Worm (Caenorhabditis elegans) whole organism, L2 larva: ENCODE measurements around the gene K01D12.10.
"Not testable (repeated sequence)": the region's sequence is repeated elsewhere in the genome, so short reads cannot be mapped to it uniquely, and the experiment has no call there.

Experiments used
- ZK546.5 ChIP-seq: sonication (generic microtip); optimal IDR thresholded peaks from 2 replicates; lab custom pipeline; 2017; ENCODE audit warnings: missing biosample characterization, missing genetic modification characterization
- ama-1 ChIP-seq: fragments of 150-350 bp; optimal IDR thresholded peaks from 2 replicates; lab custom pipeline; 2018; ENCODE audit warnings: inconsistent platforms
- ceh-82 ChIP-seq: fragments of 150-350 bp; optimal IDR thresholded peaks from 2 replicates; lab custom pipeline; 2014; ENCODE audit warnings: missing biosample characterization, missing genetic modification characterization
- egl-27 ChIP-seq: sonication (generic microtip); optimal IDR thresholded peaks from 3 replicates; lab custom pipeline; 2017; ENCODE audit warnings: missing biosample characterization, missing genetic modification reagents, missing genetic modification characterization
- gmeb-1 ChIP-seq: fragments of 150-350 bp; optimal IDR thresholded peaks from 2 replicates; lab custom pipeline; 2014; ENCODE audit warnings: missing biosample characterization, missing genetic modification characterization
- lin-13 ChIP-seq: fragments of 150-350 bp; optimal IDR thresholded peaks from 2 replicates; lab custom pipeline; 2014; ENCODE audit warnings: missing biosample characterization, missing genetic modification reagents, missing genetic modification characterization
- nhr-12 ChIP-seq: fragments of 150-350 bp; optimal IDR thresholded peaks from 2 replicates; lab custom pipeline; 2014; ENCODE audit warnings: missing biosample characterization, missing genetic modification characterization
- skn-1 ChIP-seq: sonication (generic microtip); optimal IDR thresholded peaks from 2 replicates; lab custom pipeline; 2017; ENCODE audit warnings: missing biosample characterization, missing genetic modification characterization
- snpc-4 ChIP-seq: fragments of 150-350 bp; optimal IDR thresholded peaks from 2 replicates; lab custom pipeline; 2014; ENCODE audit warnings: missing biosample characterization, missing genetic modification characterization
- unc-55 ChIP-seq: fragments of 150-350 bp; sonication (generic microtip); optimal IDR thresholded peaks from 3 replicates; lab custom pipeline; 2014; ENCODE audit warnings: missing biosample characterization, missing genetic modification reagents, missing genetic modification characterization
- unc-62 ChIP-seq: fragments of 150-350 bp; optimal IDR thresholded peaks from 2 replicates; lab custom pipeline; 2014; ENCODE audit warnings: missing biosample characterization, missing genetic modification reagents, missing genetic modification characterization
- zag-1 ChIP-seq: fragments of 150-350 bp; optimal IDR thresholded peaks from 2 replicates; lab custom pipeline; 2014; ENCODE audit warnings: missing biosample characterization, missing genetic modification characterization

DNA sequence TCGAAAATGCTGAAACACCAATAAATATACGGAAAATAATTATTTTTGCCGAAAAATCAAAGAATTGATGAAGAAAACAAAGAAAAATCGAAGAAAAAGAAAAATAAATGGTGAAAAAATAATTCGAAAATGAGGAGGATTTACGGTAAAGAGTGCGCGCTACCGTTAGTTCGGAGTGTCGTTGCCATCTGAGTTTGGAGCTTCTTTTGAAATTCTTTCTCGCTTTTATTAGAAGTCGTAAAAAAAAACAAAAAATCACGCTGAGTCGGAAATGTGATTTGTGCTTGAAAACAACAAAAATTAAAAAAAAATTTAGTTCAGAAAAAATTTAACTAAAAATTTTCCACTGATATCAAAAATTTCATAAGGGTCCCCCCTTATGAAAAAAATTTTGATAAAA lies 31.8 kb upstream of the K01D12.10 start, which contains the start of gene F23H12.10:
- not testable (repeated sequence) for TF ChIP-seq ceh-82 (tag; lab: Kevin White, UChicago); gmeb-1 (tag; lab: Kevin White, UChicago); lin-13 (GFP tag; lab: Kevin White, UChicago); zag-1 (tag; lab: Kevin White, UChicago); unc-55 (GFP tag; lab: Kevin White, UChicago); egl-27 (tag; lab: Kevin White, UChicago); unc-62 (GFP tag; lab: Kevin White, UChicago); skn-1 (tag; lab: Kevin White, UChicago); ZK546.5; snpc-4 (tag; lab: Kevin White, UChicago); nhr-12; ama-1 (lab: Kevin White, UChicago)
